Worm (Caenorhabditis elegans) whole organism, L1 larva: Measurements from ENCODE around the gene paf-2.

Experiments
- C04F5.9 ChIP-seq: sonication (generic microtip); optimal IDR thresholded peaks from 2 replicates; lab custom pipeline; 2016; ENCODE audit warnings: missing genetic modification characterization, missing compliant biosample characterization
- C16A3.4 ChIP-seq: fragments of 150-350 bp; optimal IDR thresholded peaks from 2 replicates; lab custom pipeline; 2014; ENCODE audit warnings: missing biosample characterization, missing genetic modification characterization
- F16B12.6 ChIP-seq: fragments of 150-350 bp; optimal IDR thresholded peaks from 2 replicates; lab custom pipeline; 2014; ENCODE audit warnings: missing biosample characterization, missing genetic modification characterization
- Y116A8C.19 ChIP-seq: sonication (generic microtip); optimal IDR thresholded peaks from 2 replicates; lab custom pipeline; 2016; ENCODE audit warnings: missing compliant biosample characterization, missing genetic modification characterization, borderline replicate concordance
- aha-1 ChIP-seq: fragments of 150-350 bp; optimal IDR thresholded peaks from 2 replicates; lab custom pipeline; 2014; ENCODE audit warnings: missing biosample characterization, missing genetic modification characterization
- ama-1 ChIP-seq: fragments of 150-350 bp; optimal IDR thresholded peaks from 2 replicates; lab custom pipeline; 2014
- dsc-1 ChIP-seq: sonication (generic microtip); optimal IDR thresholded peaks from 2 replicates; lab custom pipeline; 2016; ENCODE audit warnings: mild to moderate bottlenecking, missing genetic modification characterization, missing compliant biosample characterization
- efl-1 ChIP-seq, 4 experiments: fragments of 150-350 bp; optimal IDR thresholded peaks in 3 of 4; peaks in 1 of 4; 1 replicate in 1 of 4; 2 replicates in 3 of 4; lab custom pipeline; 2014; ENCODE audit warnings: missing biosample characterization in 2 of 4, missing genetic modification characterization in 2 of 4, missing genetic modification reagents in 2 of 4
- efl-3 ChIP-seq: fragments of 200-800 bp; sonication (Bioruptor generic); optimal IDR thresholded peaks from 2 replicates; lab custom pipeline; 2018; ENCODE audit warnings: mild to moderate bottlenecking, missing genetic modification characterization, missing compliant biosample characterization
- egl-13 ChIP-seq: sonication (generic microtip); optimal IDR thresholded peaks from 2 replicates; lab custom pipeline; 2016; ENCODE audit warnings: missing genotype, missing genetic modification reagents, missing genetic modification characterization, missing compliant biosample characterization
- egl-27 ChIP-seq, 2 experiments: fragments of 150-350 bp in 1 of 2; sonication (generic microtip); optimal IDR thresholded peaks; 3 replicates each; lab custom pipeline; 2017 to 2018; ENCODE audit warnings: missing biosample characterization in 2 of 2, missing genetic modification characterization in 2 of 2, missing genetic modification reagents in 2 of 2
- elt-2 ChIP-seq: sonication (generic microtip); optimal IDR thresholded peaks from 2 replicates; lab custom pipeline; 2016; ENCODE audit warnings: missing genetic modification characterization, mild to moderate bottlenecking, inconsistent platforms, missing compliant biosample characterization, missing genetic modification reagents
- fkh-8 ChIP-seq: sonication (generic microtip); optimal IDR thresholded peaks from 2 replicates; lab custom pipeline; 2016; ENCODE audit warnings: mild to moderate bottlenecking, missing genetic modification characterization, missing compliant biosample characterization
- grh-1 ChIP-seq: fragments of 200-800 bp; sonication (Bioruptor generic); IDR thresholded peaks from 2 replicates; pipeline ENCODE4 v1.3.6; 2022; ENCODE audit warnings: missing genetic modification reagents, missing genetic modification characterization, missing compliant biosample characterization
- hlh-4 ChIP-seq: sonication (generic microtip); optimal IDR thresholded peaks from 2 replicates; lab custom pipeline; 2016; ENCODE audit warnings: mild to moderate bottlenecking, missing genetic modification characterization, missing compliant biosample characterization
- hpl-2 ChIP-seq: fragments of 150-350 bp; optimal IDR thresholded peaks from 2 replicates; lab custom pipeline; 2014; ENCODE audit warnings: missing biosample characterization, missing genetic modification reagents, missing genetic modification characterization
- lin-35 ChIP-seq, 2 experiments: fragments of 150-350 bp; optimal IDR thresholded peaks; 2 replicates each; lab custom pipeline; 2014; ENCODE audit warnings: missing biosample characterization in 2 of 2, missing genetic modification characterization in 2 of 2, missing genetic modification reagents in 2 of 2
- lin-39 ChIP-seq: fragments of 150-350 bp; optimal IDR thresholded peaks from 2 replicates; lab custom pipeline; 2014; ENCODE audit warnings: missing biosample characterization, missing genetic modification reagents, missing genetic modification characterization
- lir-3 ChIP-seq: sonication (generic microtip); optimal IDR thresholded peaks from 2 replicates; lab custom pipeline; 2016; ENCODE audit warnings: mild to moderate bottlenecking, missing genetic modification characterization, moderate library complexity, missing compliant biosample characterization; ENCODE audit not compliant: poor library complexity
- mdl-1 ChIP-seq, 2 experiments: fragments of 150-350 bp; optimal IDR thresholded peaks; 2 replicates each; lab custom pipeline; 2014 to 2017; ENCODE audit warnings: missing biosample characterization in 2 of 2, missing genetic modification characterization in 2 of 2, inconsistent platforms in 1 of 2
- mep-1 ChIP-seq: fragments of 150-350 bp; optimal IDR thresholded peaks from 2 replicates; lab custom pipeline; 2014; ENCODE audit warnings: missing biosample characterization, missing genetic modification characterization
- nhr-11 ChIP-seq: fragments of 150-350 bp; optimal IDR thresholded peaks from 2 replicates; lab custom pipeline; 2014; ENCODE audit warnings: missing biosample characterization, missing genetic modification characterization
- nhr-19 ChIP-seq: fragments of 200-800 bp; sonication (Bioruptor generic); conservative IDR thresholded peaks from 2 replicates; pipeline ENCODE4 v1.3.6; 2022; ENCODE audit warnings: missing genetic modification characterization, missing compliant biosample characterization
- nhr-20 ChIP-seq: sonication (generic microtip); optimal IDR thresholded peaks from 2 replicates; lab custom pipeline; 2016; ENCODE audit warnings: mild to moderate bottlenecking, missing genetic modification characterization, missing compliant biosample characterization
- nhr-237 ChIP-seq: fragments of 150-350 bp; optimal IDR thresholded peaks from 2 replicates; lab custom pipeline; 2014; ENCODE audit warnings: missing biosample characterization, missing genetic modification characterization
- nhr-47 ChIP-seq: sonication (generic microtip); optimal IDR thresholded peaks from 2 replicates; lab custom pipeline; 2016; ENCODE audit warnings: mild to moderate bottlenecking, missing genetic modification characterization, moderate library complexity, missing compliant biosample characterization
- nhr-71 ChIP-seq: sonication (generic microtip); optimal IDR thresholded peaks from 2 replicates; lab custom pipeline; 2016; ENCODE audit warnings: mild to moderate bottlenecking, missing genetic modification characterization, moderate library complexity, missing compliant biosample characterization
- nhr-85 ChIP-seq: sonication (generic microtip); peaks from one replicate; lab custom pipeline; 2016; ENCODE audit warnings: missing genetic modification characterization, inconsistent platforms, missing compliant biosample characterization
- nhr-90 ChIP-seq: sonication (generic microtip); optimal IDR thresholded peaks from 2 replicates; lab custom pipeline; 2016; ENCODE audit warnings: mild to moderate bottlenecking, missing genetic modification characterization, missing compliant biosample characterization; ENCODE audit not compliant: poor library complexity
- pag-3 ChIP-seq: sonication (generic microtip); optimal IDR thresholded peaks from 2 replicates; lab custom pipeline; 2017; ENCODE audit warnings: missing genetic modification characterization, mild to moderate bottlenecking, missing compliant biosample characterization, antibody characterized with exemption, borderline replicate concordance; ENCODE audit not compliant: insufficient read depth
- pax-3 ChIP-seq: fragments of 200-800 bp; sonication (Bioruptor generic); optimal IDR thresholded peaks from 2 replicates; lab custom pipeline; 2018; ENCODE audit warnings: mild to moderate bottlenecking, missing genetic modification characterization, moderate library complexity, missing compliant biosample characterization
- pqm-1 ChIP-seq: sonication (generic microtip); optimal IDR thresholded peaks from 3 replicates; lab custom pipeline; 2017; ENCODE audit warnings: missing biosample characterization, missing genetic modification characterization
- rnt-1 ChIP-seq: sonication (generic microtip); optimal IDR thresholded peaks from 2 replicates; lab custom pipeline; 2016; ENCODE audit warnings: mild to moderate bottlenecking, missing genetic modification characterization, moderate library complexity, missing compliant biosample characterization
- skn-1 ChIP-seq: fragments of 150-350 bp; optimal IDR thresholded peaks from 2 replicates; lab custom pipeline; 2014; ENCODE audit warnings: missing biosample characterization, missing genetic modification characterization
- snu-23 ChIP-seq: sonication (generic microtip); optimal IDR thresholded peaks from 2 replicates; lab custom pipeline; 2016; ENCODE audit warnings: missing genetic modification characterization, missing compliant biosample characterization
- sptf-1 ChIP-seq: fragments of 150-350 bp; optimal IDR thresholded peaks from 2 replicates; lab custom pipeline; 2014; ENCODE audit warnings: missing biosample characterization, missing genetic modification characterization
- sup-37 ChIP-seq: fragments of 200-800 bp; sonication (Bioruptor generic); optimal IDR thresholded peaks from 2 replicates; lab custom pipeline; 2018; ENCODE audit warnings: mild to moderate bottlenecking, missing genetic modification characterization, missing compliant biosample characterization
- swsn-7 ChIP-seq: sonication (generic microtip); optimal IDR thresholded peaks from 2 replicates; lab custom pipeline; 2016; ENCODE audit warnings: missing genetic modification characterization, missing compliant biosample characterization
- tlp-1 ChIP-seq: fragments of 150-350 bp; optimal IDR thresholded peaks from 2 replicates; lab custom pipeline; 2014; ENCODE audit warnings: missing biosample characterization, missing genetic modification characterization
- unc-62 ChIP-seq: fragments of 150-350 bp; optimal IDR thresholded peaks from 2 replicates; lab custom pipeline; 2014; ENCODE audit warnings: missing biosample characterization, missing genetic modification reagents, missing genetic modification characterization
- unc-98 ChIP-seq: fragments of 200-800 bp; sonication (Bioruptor generic); IDR thresholded peaks from 2 replicates; pipeline ENCODE4 v1.3.6; 2022; ENCODE audit warnings: missing genetic modification characterization, missing compliant biosample characterization
- xbp-1 ChIP-seq: sonication (generic microtip); optimal IDR thresholded peaks from 2 replicates; lab custom pipeline; 2016; ENCODE audit warnings: missing genetic modification characterization, missing compliant biosample characterization
- ztf-4 ChIP-seq: fragments of 150-350 bp; optimal IDR thresholded peaks from 2 replicates; lab custom pipeline; 2014; ENCODE audit warnings: missing biosample characterization, missing genetic modification characterization

paf-2 gene

ce11 chrX:4260297-4260696 is 37.2 kb downstream of the paf-2 start, which contains the start of gene C52B9.4 (continued):
- TF ChIP-seq C04F5.9 (tag; lab: Kevin White, UChicago) (peak; percentile 12), efl-3 (GFP tag; lab: Kevin White, UChicago) (no peak), egl-13 (tag; lab: Kevin White, UChicago) (peak; percentile 31), grh-1 (GFP tag; lab: Robert Waterston, UW) (no peak), F16B12.6 (tag; lab: Kevin White, UChicago) (peak; percentile 91), nhr-47 (tag; lab: Kevin White, UChicago) (peak; percentile 59), nhr-20 (tag; lab: Kevin White, UChicago) (peak; percentile 49), ztf-4 (tag; lab: Kevin White, UChicago) (no peak), fkh-8 (tag; lab: Kevin White, UChicago) (peak; percentile 24), skn-1 (tag; lab: Kevin White, UChicago) (peak; percentile 40), nhr-237 (tag; lab: Kevin White, UChicago) (no peak), sup-37 (GFP tag; lab: Kevin White, UChicago) (no peak), pag-3 (tag; lab: Kevin White, UChicago) (no peak), nhr-85 (tag; lab: Kevin White, UChicago) (peak; percentile 74), mep-1 (peak; percentile 29), elt-2 (tag; lab: Kevin White, UChicago) (peak; percentile 15), aha-1 (tag; lab: Kevin White, UChicago) (no peak), nhr-19 (GFP tag; lab: Robert Waterston, UW) (peak; percentile 56), mdl-1 (tag; optimal IDR thresholded peaks at IDR 0.05; lab: Kevin White, UChicago) (peak in 1 of 2 experiments; percentile 44), unc-98 (GFP tag; lab: Robert Waterston, UW) (no peak), lin-35 (GFP tag; optimal IDR thresholded peaks at IDR 0.05; lab: Kevin White, UChicago) (peak in 1 of 2 experiments; percentile 58), egl-27 (tag; optimal IDR thresholded peaks at IDR 0.05; lab: Kevin White, UChicago) (no peak), pqm-1 (tag; lab: Kevin White, UChicago) (no peak), unc-62 (GFP tag; lab: Kevin White, UChicago) (no peak), sptf-1 (tag; lab: Kevin White, UChicago) (no peak), nhr-90 (tag; lab: Kevin White, UChicago) (peak; percentile 28), lir-3 (tag; lab: Kevin White, UChicago) (no peak), pax-3 (no peak), snu-23 (GFP tag; lab: Kevin White, UChicago) (peak; percentile 63), hlh-4 (no peak), rnt-1 (tag; lab: Kevin White, UChicago) (peak; percentile 48), hpl-2 (GFP tag; lab: Kevin White, UChicago) (no peak), xbp-1 (peak; percentile 64), ama-1 (lab: Kevin White, UChicago) (no peak), nhr-71 (tag; lab: Kevin White, UChicago) (peak; percentile 61), C16A3.4 (tag; lab: Kevin White, UChicago) (peak; percentile 45), efl-1 (optimal IDR thresholded peaks at IDR 0.05; lab: Kevin White, UChicago) (peak; percentile 29 to 32), efl-1 (GFP tag; optimal IDR thresholded peaks at IDR 0.05 in 1 of 2; lab: Kevin White, UChicago) (peak; percentile 1 to 90), swsn-7 (tag; lab: Kevin White, UChicago) (peak; percentile 54)

ce11 chrX:4256761-4257160 is 40.8 kb downstream of the paf-2 start, which contains the start of gene srv-6:
Gene srv-6, plus strand, starts transcription at chrX:4257061.
- TF ChIP-seq dsc-1 (tag; lab: Kevin White, UChicago), result no peak
- TF ChIP-seq sptf-1 (tag; lab: Kevin White, UChicago), result no peak
- TF ChIP-seq tlp-1 (tag; lab: Kevin White, UChicago), result no peak
- TF ChIP-seq nhr-71 (tag; lab: Kevin White, UChicago), result no peak
- TF ChIP-seq lin-39 (tag; lab: Kevin White, UChicago), result no peak
- TF ChIP-seq lir-3 (tag; lab: Kevin White, UChicago), result no peak
- TF ChIP-seq Y116A8C.19 (tag; lab: Kevin White, UChicago), result no peak
- no peak for TF ChIP-seq sup-37 (GFP tag; lab: Kevin White, UChicago)
- TF ChIP-seq nhr-11, result no peak
- TF ChIP-seq unc-62 (GFP tag; lab: Kevin White, UChicago), result no peak
